Worm (Caenorhabditis elegans): ENCODE results near the gene srt-33.
"Not testable (repeated sequence)": the region's sequence is repeated elsewhere in the genome, so short reads cannot be mapped to it uniquely, and the experiment has no call there.

Gene srt-33

ce11 chrV:14309632-14310031, 30.0 kb upstream of the srt-33 start, which contains the start of gene F14D7.14:
Gene F14D7.14, plus strand, starts transcription at chrV:14309932.
- not testable (repeated sequence) for TF ChIP-seq lsy-12, mml-1, egl-27 (tag; optimal IDR thresholded peaks at IDR 0.05)

DNA sequence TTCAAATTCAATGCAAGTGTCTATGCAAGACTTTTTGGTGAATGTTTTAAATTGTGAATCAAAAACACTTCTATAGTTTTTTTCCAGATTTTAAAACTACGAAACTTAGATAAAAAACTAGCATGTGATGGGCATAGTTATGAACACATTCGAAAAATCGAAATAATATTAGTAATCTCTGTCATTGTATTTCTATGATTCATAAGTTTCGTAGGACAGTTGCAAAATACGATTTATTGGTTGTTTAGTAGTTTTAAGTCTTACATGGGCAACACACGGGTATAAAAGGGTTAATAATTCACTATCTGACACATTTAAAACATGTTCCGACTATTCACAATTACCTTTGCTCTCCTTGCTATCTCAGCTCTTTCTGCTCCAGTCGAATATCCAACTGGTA, 28.5 kb upstream of the srt-33 start, which contains the start of gene spig-5:
spig-5 (plus strand) TSS at position 301 of the 400 bp plus-strand sequence.
- not testable (repeated sequence) for TF ChIP-seq lsy-12, eor-1, R02D3.7 (tag; optimal IDR thresholded peaks at IDR 0.05)

ce11 chrV:14306771-14307170, 27.1 kb upstream of the srt-33 start, which contains the start of gene spig-4:
Gene spig-4, minus strand, starts transcription at chrV:14306871.
- TF ChIP-seq lsy-12, elt-3, ceh-28 (tag; optimal IDR thresholded peaks at IDR 0.05): not testable (repeated sequence)

DNA sequence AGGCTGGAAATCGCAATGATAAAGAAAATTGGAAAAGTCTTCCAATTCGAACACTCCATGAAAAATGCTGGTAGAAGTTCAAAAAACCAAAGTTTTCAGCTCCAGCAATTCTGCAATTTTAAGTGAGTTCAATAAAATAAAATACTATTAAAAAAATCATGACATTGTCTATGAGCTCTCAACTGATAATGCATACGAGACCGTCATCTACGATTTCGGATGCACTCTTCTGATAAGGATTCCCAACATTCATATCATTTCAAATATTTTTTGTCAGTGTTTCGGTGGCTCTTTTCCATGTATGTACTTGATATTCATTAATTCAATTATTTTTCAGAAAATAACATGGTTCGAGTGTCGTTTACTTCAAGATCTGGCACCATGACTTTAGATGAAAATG, 21.4 kb upstream of the srt-33 start, which contains the start of gene F14D7.6:
F14D7.6 (plus strand) TSS at position 338 of the 400 bp plus-strand sequence.
- TF ChIP-seq elt-2 (tag; optimal IDR thresholded peaks at IDR 0.05) (peak; percentile 59), pqm-1 (tag; optimal IDR thresholded peaks at IDR 0.05) (peak; percentile 33), lsy-12 (tag; optimal IDR thresholded peaks at IDR 0.05) (no peak), ceh-82 (tag; optimal IDR thresholded peaks at IDR 0.05) (no peak), nfya-1 (tag; optimal IDR thresholded peaks at IDR 0.05; ENCODE audit: insufficient read depth) (no peak), nhr-237 (tag; optimal IDR thresholded peaks at IDR 0.05) (no peak)

DNA sequence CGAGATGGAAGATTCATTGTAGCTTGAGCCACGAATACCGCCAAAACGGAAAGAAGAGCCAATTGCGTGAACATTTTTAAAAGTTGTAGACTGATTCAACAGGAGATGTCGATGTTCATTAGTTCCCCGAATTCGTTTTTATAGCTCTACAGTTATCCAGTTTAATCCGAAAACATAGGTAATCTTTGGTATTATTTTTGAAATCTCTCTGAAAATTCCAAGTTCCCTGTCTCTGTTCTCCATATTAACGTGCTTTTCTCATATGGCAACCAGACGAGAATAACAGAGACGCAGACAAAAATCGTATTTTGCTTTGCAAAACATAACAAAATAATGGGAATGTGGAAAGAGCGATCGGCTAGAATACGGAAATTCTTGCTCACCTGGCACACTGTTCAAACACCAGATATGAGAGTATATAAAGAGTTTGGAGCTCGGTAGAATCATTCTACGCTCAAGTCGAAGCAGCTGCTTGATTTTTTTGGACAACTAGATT, 19.9 kb upstream of the srt-33 start, which contains the start of the genes spig-3 and F14D7.12:
spig-3 (minus strand) TSS at position 101 of the 496 bp plus-strand sequence.
F14D7.12 (plus strand) TSS at position 446 of the 496 bp plus-strand sequence.
- TF ChIP-seq hmg-11 (tag; optimal IDR thresholded peaks at IDR 0.05): no peak
- TF ChIP-seq snpc-4 (tag; optimal IDR thresholded peaks at IDR 0.05): no peak
- no peak for TF ChIP-seq nhr-67 (tag; optimal IDR thresholded peaks at IDR 0.05)
- TF ChIP-seq unc-39 (tag; optimal IDR thresholded peaks at IDR 0.05): no peak
- no peak for TF ChIP-seq R02D3.7 (tag; optimal IDR thresholded peaks at IDR 0.05)
- no peak for TF ChIP-seq tbx-2 (tag; optimal IDR thresholded peaks at IDR 0.05)
- TF ChIP-seq pqm-1 (tag; optimal IDR thresholded peaks at IDR 0.05): no peak

DNA sequence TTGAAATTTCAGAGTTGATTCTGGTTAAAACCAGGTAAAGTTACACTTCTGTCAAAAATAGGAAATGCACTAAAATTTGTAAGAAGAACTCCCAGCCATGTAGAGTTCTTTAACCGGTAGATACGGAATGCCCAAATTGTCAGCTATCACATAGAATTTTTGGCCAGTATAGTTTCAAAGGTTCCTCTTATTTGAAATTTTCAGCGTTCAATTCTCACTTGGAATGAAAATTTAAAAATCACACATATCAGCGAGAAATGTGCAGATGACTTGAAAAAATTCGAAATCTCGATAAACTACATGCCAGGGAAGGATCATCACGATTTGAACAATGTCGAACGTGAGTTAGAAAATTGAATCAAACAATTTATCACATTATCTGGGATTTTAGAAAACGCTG, 16.8 kb upstream of the srt-33 start, which contains the start of gene F14D7.3:
F14D7.3 (plus strand) TSS at position 301 of the 400 bp plus-strand sequence.
- TF ChIP-seq ZK546.5 (tag; optimal IDR thresholded peaks at IDR 0.05): no peak
- no peak for TF ChIP-seq fkh-10 (GFP tag; optimal IDR thresholded peaks at IDR 0.05)
- no peak for TF ChIP-seq pha-4 (tag; optimal IDR thresholded peaks at IDR 0.05)
- no peak for TF ChIP-seq fkh-2 (tag; optimal IDR thresholded peaks at IDR 0.05)
- no peak for TF ChIP-seq nhr-12 (tag; optimal IDR thresholded peaks at IDR 0.05)
- no peak for TF ChIP-seq skn-1 (tag; optimal IDR thresholded peaks at IDR 0.05)
- no peak for TF ChIP-seq nhr-11 (tag; optimal IDR thresholded peaks at IDR 0.05)
- TF ChIP-seq ztf-11 (tag; optimal IDR thresholded peaks at IDR 0.05): no peak
- TF ChIP-seq hmg-11 (tag; optimal IDR thresholded peaks at IDR 0.05): no peak
- TF ChIP-seq elt-1 (tag; optimal IDR thresholded peaks at IDR 0.05): no peak
- TF ChIP-seq mdl-1 (tag; optimal IDR thresholded peaks at IDR 0.05): no peak
- TF ChIP-seq eor-1 (tag; optimal IDR thresholded peaks at IDR 0.05): no peak
- no peak for TF ChIP-seq R02D3.7 (tag; optimal IDR thresholded peaks at IDR 0.05)
- no peak for TF ChIP-seq snpc-4 (tag; optimal IDR thresholded peaks at IDR 0.05)

- TF ChIP-seq ceh-16 (tag; optimal IDR thresholded peaks at IDR 0.05) (no peak), ceh-28 (tag; optimal IDR thresholded peaks at IDR 0.05) (no peak), nhr-43 (tag; optimal IDR thresholded peaks at IDR 0.05; ENCODE audit: poor library complexity, severe bottlenecking) (no peak), mdl-1 (tag; optimal IDR thresholded peaks at IDR 0.05) (no peak), egl-5 (tag; optimal IDR thresholded peaks at IDR 0.05) (no peak), eor-1 (tag; optimal IDR thresholded peaks at IDR 0.05) (no peak), nhr-23 (tag; optimal IDR thresholded peaks at IDR 0.05) (no peak)
These were observed 14.7 kb upstream of the srt-33 start, which contains the start of gene F14D7.9 for ce11 chrV:14294396-14294795. Gene F14D7.9, plus strand, starts transcription at chrV:14294696.
